Fruit fly (Drosophila melanogaster) whole organism, pupa: ENCODE measurements around the gene gdl-ORF39.

ENCODE experiments used
- CG10348 ChIP-seq: fragments of 200-800 bp; sonication (Bioruptor generic); IDR thresholded peaks from 2 replicates; pipeline ENCODE4 v1.3.6; 2022; ENCODE audit warnings: missing biosample characterization, missing genetic modification characterization
- CG12605 ChIP-seq: fragments of 200-800 bp; sonication (Bioruptor generic); IDR thresholded peaks from 2 replicates; pipeline ENCODE4 v1.3.6; 2022; ENCODE audit warnings: missing biosample characterization, missing genetic modification characterization
- CG13204 ChIP-seq: fragments of 200-800 bp; sonication (Bioruptor generic); optimal IDR thresholded peaks from 2 replicates; lab custom pipeline; 2018; ENCODE audit warnings: missing biosample characterization, mild to moderate bottlenecking, missing genetic modification characterization, moderate library complexity
- CG14655 ChIP-seq: fragments of 200-800 bp; sonication (Bioruptor generic); optimal IDR thresholded peaks from 3 replicates; lab custom pipeline; 2017; ENCODE audit warnings: mild to moderate bottlenecking, missing biosample characterization, missing genetic modification reagents, missing genetic modification characterization
- CG15710 ChIP-seq: fragments of 200-800 bp; sonication (Bioruptor generic); optimal IDR thresholded peaks from 2 replicates; lab custom pipeline; 2018; ENCODE audit warnings: missing biosample characterization, mild to moderate bottlenecking, missing genetic modification characterization, moderate library complexity
- CG17806 ChIP-seq: fragments of 200-800 bp; sonication (Bioruptor generic); optimal IDR thresholded peaks from 2 replicates; lab custom pipeline; 2018; ENCODE audit warnings: missing biosample characterization, mild to moderate bottlenecking, missing genetic modification characterization, moderate library complexity
- CG32121 ChIP-seq: fragments of 200-800 bp; sonication (Bioruptor generic); IDR thresholded peaks from 2 replicates; pipeline ENCODE4 v1.3.6; 2022; ENCODE audit warnings: missing biosample characterization, missing genetic modification characterization
- CG34367 ChIP-seq: fragments of 200-800 bp; sonication (Bioruptor generic); optimal IDR thresholded peaks from 2 replicates; lab custom pipeline; 2018; ENCODE audit warnings: missing biosample characterization, mild to moderate bottlenecking, missing genetic modification characterization
- CG4496 ChIP-seq: fragments of 200-800 bp; sonication (Bioruptor generic); IDR thresholded peaks from 3 replicates; pipeline ENCODE4 v1.3.6; 2022; ENCODE audit warnings: missing biosample characterization, missing genetic modification characterization
- CG8159 ChIP-seq: fragments of 200-800 bp; sonication (Bioruptor generic); optimal IDR thresholded peaks from 3 replicates; lab custom pipeline; 2018; ENCODE audit warnings: missing biosample characterization, mild to moderate bottlenecking, missing genetic modification characterization, moderate library complexity
- CG8301 ChIP-seq: fragments of 200-800 bp; sonication (Bioruptor generic); optimal IDR thresholded peaks from 2 replicates; lab custom pipeline; 2018; ENCODE audit warnings: missing biosample characterization, mild to moderate bottlenecking, missing genetic modification characterization
- CG9948 ChIP-seq: fragments of 200-800 bp; sonication (Bioruptor generic); optimal IDR thresholded peaks from 2 replicates; lab custom pipeline; 2018; ENCODE audit warnings: missing biosample characterization, mild to moderate bottlenecking, missing genetic modification characterization, moderate library complexity
- D1 ChIP-seq: fragments of 200-800 bp; sonication (Bioruptor generic); optimal IDR thresholded peaks from 2 replicates; lab custom pipeline; 2018; ENCODE audit warnings: missing biosample characterization, mild to moderate bottlenecking, missing genetic modification characterization, moderate library complexity
- EcR ChIP-seq: fragments of 200-800 bp; sonication (Bioruptor generic); optimal IDR thresholded peaks from 3 replicates; lab custom pipeline; 2019; ENCODE audit warnings: missing biosample characterization, missing genetic modification characterization, mild to moderate bottlenecking, moderate library complexity, missing genetic modification reagents
- Ets98B ChIP-seq: fragments of 200-800 bp; sonication (Bioruptor generic); IDR thresholded peaks from 2 replicates; pipeline ENCODE4 v1.3.6; 2022; ENCODE audit warnings: missing biosample characterization, missing genetic modification characterization
- Pif1A ChIP-seq: fragments of 200-800 bp; sonication (Bioruptor generic); optimal IDR thresholded peaks from 3 replicates; lab custom pipeline; 2016; ENCODE audit warnings: missing biosample characterization, missing genetic modification characterization
- Pif1B ChIP-seq: fragments of 200-800 bp; sonication (Bioruptor generic); optimal IDR thresholded peaks from 3 replicates; lab custom pipeline; 2016; ENCODE audit warnings: missing biosample characterization, missing genetic modification characterization
- Snoo ChIP-seq: fragments of 200-800 bp; sonication (Bioruptor generic); optimal IDR thresholded peaks from 3 replicates; lab custom pipeline; 2017; ENCODE audit warnings: missing biosample characterization, mild to moderate bottlenecking, missing genetic modification characterization, inconsistent platforms
- fd96Ca ChIP-seq: fragments of 200-800 bp; sonication (Bioruptor generic); IDR thresholded peaks from 3 replicates; pipeline ENCODE4 v1.3.6; 2022; ENCODE audit warnings: missing biosample characterization, missing genetic modification characterization
- gl ChIP-seq: fragments of 200-800 bp; sonication (Bioruptor generic); optimal IDR thresholded peaks from 2 replicates; lab custom pipeline; 2018; ENCODE audit warnings: missing biosample characterization, mild to moderate bottlenecking, missing genetic modification characterization
- rn ChIP-seq: fragments of 200-800 bp; sonication (Bioruptor generic); IDR thresholded peaks from 2 replicates; pipeline ENCODE4 v1.3.6; 2022; ENCODE audit warnings: missing biosample characterization, missing genetic modification characterization

gdl-ORF39 gene

dm6 chr3L:15516956-15517355 is 7.7 kb downstream of the gdl-ORF39 start, which contains the start of gene CG13454:
CG13454 (minus strand) TSS chr3L:15517056.
- TF ChIP-seq Snoo (tag; lab: Kevin White, UChicago) = no peak
- TF ChIP-seq D1 (tag; lab: Kevin White, UChicago) = no peak
- TF ChIP-seq, all 21 proteins: peak for 0

dm6 chr3L:15517508-15517907 is 8.3 kb downstream of the gdl-ORF39 start:
- TF ChIP-seq CG4496 (GFP tag; lab: Robert Waterston, UW) (no peak), CG12605 (GFP tag; lab: Robert Waterston, UW) (no peak), Ets98B (GFP tag; lab: Robert Waterston, UW) (no peak), Pif1A (GFP tag; lab: Kevin White, UChicago) (no peak), EcR (no peak), D1 (tag; lab: Kevin White, UChicago) (no peak), CG8301 (tag; lab: Kevin White, UChicago) (no peak), Pif1B (GFP tag; lab: Kevin White, UChicago) (no peak), CG10348 (no peak), Snoo (tag; lab: Kevin White, UChicago) (no peak), rn (no peak), CG14655 (GFP tag; lab: Kevin White, UChicago) (no peak), CG8159 (tag; lab: Kevin White, UChicago) (no peak), CG13204 (GFP tag; lab: Kevin White, UChicago) (no peak), CG34367 (tag; lab: Kevin White, UChicago) (no peak), CG32121 (GFP tag; lab: Robert Waterston, UW) (no peak), fd96Ca (GFP tag; lab: Robert Waterston, UW) (no peak), gl (no peak), CG9948 (no peak), CG17806 (tag; lab: Kevin White, UChicago) (no peak)

dm6 chr3L:15518344-15518743 is 9.1 kb downstream of the gdl-ORF39 start:
- TF ChIP-seq CG8301 (tag; lab: Kevin White, UChicago) (no peak), CG10348 (no peak), Ets98B (GFP tag; lab: Robert Waterston, UW) (no peak), CG15710 (no peak), CG17806 (tag; lab: Kevin White, UChicago) (no peak), Pif1A (GFP tag; lab: Kevin White, UChicago) (no peak), CG9948 (no peak), fd96Ca (GFP tag; lab: Robert Waterston, UW) (no peak), Snoo (tag; lab: Kevin White, UChicago) (no peak), CG13204 (GFP tag; lab: Kevin White, UChicago) (no peak), D1 (tag; lab: Kevin White, UChicago) (no peak), CG14655 (GFP tag; lab: Kevin White, UChicago) (no peak), Pif1B (GFP tag; lab: Kevin White, UChicago) (no peak), CG32121 (GFP tag; lab: Robert Waterston, UW) (no peak), EcR (no peak), rn (no peak), CG34367 (tag; lab: Kevin White, UChicago) (no peak), CG8159 (tag; lab: Kevin White, UChicago) (no peak), gl (no peak)

DNA sequence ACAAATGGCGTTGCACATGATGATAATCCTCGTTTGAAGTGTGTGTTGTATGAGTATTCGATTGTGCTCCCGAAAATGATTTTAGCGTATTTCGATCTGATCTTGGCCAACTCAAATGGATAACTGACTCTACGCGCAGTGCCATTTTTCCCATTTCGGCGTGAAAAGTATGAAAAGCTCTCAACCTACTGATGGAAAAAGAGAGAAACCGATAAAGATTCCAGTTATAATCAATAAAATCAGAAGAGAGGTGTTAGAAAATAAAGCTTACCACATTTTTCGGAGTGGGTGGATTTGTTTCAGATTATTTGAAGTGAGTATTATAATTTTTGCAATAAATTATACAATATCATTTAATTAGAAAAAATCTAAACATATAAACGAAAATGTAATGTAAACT is 10.2 kb downstream of the gdl-ORF39 start, which contains the start of gene mex1:
TSS of gene mex1 (minus strand) at position 101 of the 400 bp plus-strand sequence.
- TF ChIP-seq gl (no peak), Pif1A (GFP tag; lab: Kevin White, UChicago) (no peak), Ets98B (GFP tag; lab: Robert Waterston, UW) (no peak), CG32121 (GFP tag; lab: Robert Waterston, UW) (no peak), CG34367 (tag; lab: Kevin White, UChicago) (no peak), rn (no peak), CG13204 (GFP tag; lab: Kevin White, UChicago) (no peak)

dm6 chr3L:15519920-15520319 is 10.7 kb downstream of the gdl-ORF39 start:
- no peak for TF ChIP-seq CG34367 (tag; lab: Kevin White, UChicago)
- no peak for TF ChIP-seq rn
- no peak for TF ChIP-seq CG14655 (GFP tag; lab: Kevin White, UChicago)
- no peak for TF ChIP-seq CG12605 (GFP tag; lab: Robert Waterston, UW)
- no peak for TF ChIP-seq Pif1A (GFP tag; lab: Kevin White, UChicago)
- TF ChIP-seq Snoo (tag; lab: Kevin White, UChicago) = no peak
- TF ChIP-seq D1 (tag; lab: Kevin White, UChicago) = no peak
- TF ChIP-seq CG32121 (GFP tag; lab: Robert Waterston, UW) = no peak
- no peak for TF ChIP-seq Ets98B (GFP tag; lab: Robert Waterston, UW)
- no peak for TF ChIP-seq CG9948
- TF ChIP-seq CG17806 (tag; lab: Kevin White, UChicago) = no peak
- no peak for TF ChIP-seq CG4496 (GFP tag; lab: Robert Waterston, UW)
- no peak for TF ChIP-seq Pif1B (GFP tag; lab: Kevin White, UChicago)
- TF ChIP-seq CG13204 (GFP tag; lab: Kevin White, UChicago) = no peak
- TF ChIP-seq CG15710 = no peak
- no peak for TF ChIP-seq CG10348

DNA sequence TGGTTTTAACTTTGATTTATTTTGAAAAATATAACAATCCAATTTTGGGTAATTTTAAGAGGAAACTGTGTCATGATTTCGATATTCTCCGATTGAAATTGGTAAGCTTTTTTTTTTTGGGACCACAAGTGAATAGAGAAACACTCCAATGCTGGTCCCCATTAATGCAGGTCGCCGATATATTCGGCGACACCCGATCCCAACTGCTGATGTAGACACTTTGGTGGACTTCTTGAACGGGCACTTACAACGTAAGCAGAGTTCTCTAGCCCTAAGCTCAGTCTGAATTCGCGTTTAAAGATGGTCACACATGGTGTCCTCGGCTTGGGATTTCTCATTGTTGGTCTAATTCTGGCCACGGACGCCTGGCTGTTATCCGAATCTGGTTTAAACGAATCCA is 11.1 kb downstream of the gdl-ORF39 start, which contains the start of gene yellow-k:
TSS of gene yellow-k (plus strand) at position 301 of the 400 bp plus-strand sequence.
- TF ChIP-seq CG14655 (GFP tag; lab: Kevin White, UChicago) = no peak
- TF ChIP-seq rn = no peak
- TF ChIP-seq CG4496 (GFP tag; lab: Robert Waterston, UW) = no peak
